Fruit fly (Drosophila melanogaster) ovary, adult (tissue): ENCODE measurements around the gene CG33489.
A peak's percentile ranks its signal among the peaks of the same experiment; 100 is the strongest.
"Not testable (repeated sequence)": the region's sequence is repeated elsewhere in the genome, so short reads cannot be mapped to it uniquely, and the experiment has no call there.

ENCODE experiments used
- CG17801 ChIP-seq: fragments of 200-800 bp; optimal IDR thresholded peaks from 2 replicates; lab custom pipeline; 2019; ENCODE audit warnings: missing biosample characterization, mild to moderate bottlenecking, missing genetic modification characterization, moderate library complexity; ENCODE audit not compliant: partially characterized antibody

CG33489 gene

dm6 chr3L:11596585-11597252 lies 19.9 kb upstream of the CG33489 start, which contains the start of gene CG7368:
Gene CG7368 (plus strand): TSS chr3L:11597202.
- no peak for TF ChIP-seq CG17801 (GFP tag; lab: Kevin White, UChicago)

dm6 chr3L:11593778-11594177 lies 16.9 kb upstream of the CG33489 start:
- TF ChIP-seq CG17801 (GFP tag; lab: Kevin White, UChicago) = no peak

dm6 chr3L:11591803-11592202 lies 15.0 kb upstream of the CG33489 start:
- no peak for TF ChIP-seq CG17801 (GFP tag; lab: Kevin White, UChicago)

- TF ChIP-seq CG17801 (GFP tag; lab: Kevin White, UChicago) = no peak
Measured at dm6 chr3L:11591131-11591530, 14.3 kb upstream of the CG33489 start, which contains the start of gene CG33268. Gene CG33268 (minus strand): TSS chr3L:11591231.

dm6 chr3L:11589395-11589794 lies 12.6 kb upstream of the CG33489 start, which contains the start of gene CG7377:
Gene CG7377 (plus strand): TSS chr3L:11589695.
- not testable (repeated sequence) for TF ChIP-seq CG17801 (GFP tag; lab: Kevin White, UChicago)

- TF ChIP-seq CG17801 (GFP tag; lab: Kevin White, UChicago) = no peak
Measured at dm6 chr3L:11588594-11588993, 11.8 kb upstream of the CG33489 start.

- peak; percentile 27 for TF ChIP-seq CG17801 (GFP tag; lab: Kevin White, UChicago)
Measured at dm6 chr3L:11587720-11588580, 11.1 kb upstream of the CG33489 start, which contains the start of gene rt. Gene rt (minus strand): TSS chr3L:11587770.

dm6 chr3L:11586794-11587462 lies 10.1 kb upstream of the CG33489 start:
- no peak for TF ChIP-seq CG17801 (GFP tag; lab: Kevin White, UChicago)

dm6 chr3L:11583964-11584363 lies 7.1 kb upstream of the CG33489 start, which contains the start of gene CG32086:
Gene CG32086 (minus strand): TSS chr3L:11584064.
- no peak for TF ChIP-seq CG17801 (GFP tag; lab: Kevin White, UChicago)

dm6 chr3L:11582097-11582496 lies 5.3 kb upstream of the CG33489 start, which contains the start of gene CG33269:
Gene CG33269 (minus strand): TSS chr3L:11582197.
- no peak for TF ChIP-seq CG17801 (GFP tag; lab: Kevin White, UChicago)

- TF ChIP-seq CG17801 (GFP tag; lab: Kevin White, UChicago) = no peak
Measured at dm6 chr3L:11580919-11581318, 4.1 kb upstream of the CG33489 start, which contains the start of gene CG43391. Gene CG43391 (minus strand): TSS chr3L:11581019.

dm6 chr3L:11579919-11580318 lies 3.1 kb upstream of the CG33489 start, which contains the start of gene CG43390:
Gene CG43390 (minus strand): TSS chr3L:11579950.
- no peak for TF ChIP-seq CG17801 (GFP tag; lab: Kevin White, UChicago)

dm6 chr3L:11578847-11579246 lies 2.0 kb upstream of the CG33489 start:
- TF ChIP-seq CG17801 (GFP tag; lab: Kevin White, UChicago) = no peak

dm6 chr3L:11578211-11578673 lies 1.4 kb upstream of the CG33489 start, which contains the start of gene CG33270:
Gene CG33270 (minus strand): TSS chr3L:11578623.
- no peak for TF ChIP-seq CG17801 (GFP tag; lab: Kevin White, UChicago)
